Fruit fly (Drosophila melanogaster) whole organism, embryonic: Measurements from ENCODE around the gene Rab3GAP1.

Experiments
- B-H2 ChIP-seq: fragments of 200-800 bp; sonication (Bioruptor generic); optimal IDR thresholded peaks from 2 replicates; lab custom pipeline; 2018; ENCODE audit warnings: missing biosample characterization, mild to moderate bottlenecking, missing genetic modification characterization
- BEAF-32 ChIP-seq: fragments of 200-800 bp; sonication (Bioruptor generic); optimal IDR thresholded peaks from 3 replicates; lab custom pipeline; 2017; ENCODE audit warnings: missing biosample characterization, missing genetic modification characterization, mild to moderate bottlenecking, moderate library complexity, missing genetic modification reagents
- CG10321 ChIP-seq: fragments of 200-800 bp; sonication (Bioruptor generic); IDR thresholded peaks from 2 replicates; pipeline ENCODE4 v1.3.6; 2022; ENCODE audit warnings: missing biosample characterization, missing genetic modification characterization
- CG10462 ChIP-seq: fragments of 200-800 bp; sonication (Bioruptor generic); optimal IDR thresholded peaks from 2 replicates; lab custom pipeline; 2016; ENCODE audit warnings: missing biosample characterization, missing genetic modification characterization
- CG12071 ChIP-seq: fragments of 200-800 bp; sonication (Bioruptor generic); optimal IDR thresholded peaks from 3 replicates; lab custom pipeline; 2018; ENCODE audit warnings: missing biosample characterization, mild to moderate bottlenecking, missing genetic modification characterization
- CG1233 ChIP-seq: fragments of 200-800 bp; sonication (Bioruptor generic); optimal IDR thresholded peaks from 4 replicates; lab custom pipeline; 2018; ENCODE audit warnings: missing biosample characterization, mild to moderate bottlenecking, missing genetic modification characterization
- CG12744 ChIP-seq: fragments of 200-800 bp; sonication (Bioruptor generic); optimal IDR thresholded peaks from 2 replicates; lab custom pipeline; 2016; ENCODE audit warnings: missing biosample characterization, missing genetic modification characterization
- CG12769 ChIP-seq: fragments of 200-800 bp; sonication (Bioruptor generic); optimal IDR thresholded peaks from 2 replicates; lab custom pipeline; 2019; ENCODE audit warnings: missing biosample characterization, mild to moderate bottlenecking, missing genetic modification characterization, moderate library complexity
- CG13424 ChIP-seq: fragments of 200-800 bp; sonication (Bioruptor generic); optimal IDR thresholded peaks from 2 replicates; lab custom pipeline; 2019; ENCODE audit warnings: missing biosample characterization, mild to moderate bottlenecking, missing genetic modification characterization, moderate library complexity
- CG30403 ChIP-seq: fragments of 200-800 bp; sonication (Bioruptor generic); optimal IDR thresholded peaks from 3 replicates; lab custom pipeline; 2016; ENCODE audit warnings: missing biosample characterization, missing genetic modification characterization
- CG31365 ChIP-seq: fragments of 200-800 bp; sonication (Bioruptor generic); optimal IDR thresholded peaks from 2 replicates; lab custom pipeline; 2018; ENCODE audit warnings: missing biosample characterization, mild to moderate bottlenecking, missing genetic modification characterization
- CG32772 ChIP-seq: fragments of 200-800 bp; sonication (Bioruptor generic); IDR thresholded peaks from 2 replicates; pipeline ENCODE4 v1.3.6; 2022; ENCODE audit warnings: missing biosample characterization, missing genetic modification characterization
- CG33557 ChIP-seq: fragments of 200-800 bp; sonication (Bioruptor generic); optimal IDR thresholded peaks from 2 replicates; lab custom pipeline; 2019; ENCODE audit warnings: missing biosample characterization, mild to moderate bottlenecking, missing genetic modification characterization, moderate library complexity
- CG6654 ChIP-seq: fragments of 200-800 bp; sonication (Bioruptor generic); optimal IDR thresholded peaks from 2 replicates; lab custom pipeline; 2017; ENCODE audit warnings: missing biosample characterization, mild to moderate bottlenecking, missing genetic modification characterization
- CG6683 ChIP-seq: fragments of 200-800 bp; sonication (Bioruptor generic); optimal IDR thresholded peaks from 2 replicates; lab custom pipeline; 2017; ENCODE audit warnings: missing biosample characterization, mild to moderate bottlenecking, missing genetic modification characterization, missing genetic modification reagents
- CG6813 ChIP-seq: fragments of 200-800 bp; sonication (Bioruptor generic); optimal IDR thresholded peaks from 2 replicates; lab custom pipeline; 2017; ENCODE audit warnings: missing biosample characterization, missing genetic modification characterization, mild to moderate bottlenecking, moderate library complexity, missing genetic modification reagents
- CG6854 ChIP-seq: fragments of 200-800 bp; sonication (Bioruptor generic); optimal IDR thresholded peaks from 3 replicates; lab custom pipeline; 2017; ENCODE audit warnings: missing biosample characterization, mild to moderate bottlenecking, missing genetic modification characterization
- CG7556 ChIP-seq: fragments of 200-800 bp; sonication (Bioruptor generic); optimal IDR thresholded peaks from 2 replicates; lab custom pipeline; 2017; ENCODE audit warnings: missing biosample characterization, mild to moderate bottlenecking, missing genetic modification characterization
- CG8089 ChIP-seq: fragments of 200-800 bp; sonication (Bioruptor generic); optimal IDR thresholded peaks from 3 replicates; lab custom pipeline; 2016; ENCODE audit warnings: missing biosample characterization, missing genetic modification characterization
- D19B ChIP-seq: fragments of 200-800 bp; sonication (Bioruptor generic); optimal IDR thresholded peaks from 2 replicates; lab custom pipeline; 2017; ENCODE audit warnings: missing biosample characterization, mild to moderate bottlenecking, missing genetic modification characterization
- Dad ChIP-seq: fragments of 200-800 bp; sonication (Bioruptor generic); optimal IDR thresholded peaks from 3 replicates; lab custom pipeline; 2016; ENCODE audit warnings: missing biosample characterization, missing genetic modification characterization
- Dbx ChIP-seq: fragments of 200-800 bp; sonication (Bioruptor generic); IDR thresholded peaks from 3 replicates; pipeline ENCODE4 v1.3.6; 2022; ENCODE audit warnings: missing biosample characterization, missing genetic modification characterization
- E2f1 ChIP-seq: fragments of 200-800 bp; sonication (Bioruptor generic); IDR thresholded peaks from 2 replicates; pipeline ENCODE4 v1.3.6; 2022; ENCODE audit warnings: missing biosample characterization, missing genetic modification characterization
- E2f2 ChIP-seq: fragments of 200-800 bp; sonication (Bioruptor generic); IDR thresholded peaks from 2 replicates; pipeline ENCODE4 v1.3.6; 2022; ENCODE audit warnings: missing biosample characterization, missing genetic modification characterization
- Fer1 ChIP-seq: fragments of 200-800 bp; sonication (Bioruptor generic); optimal IDR thresholded peaks from 2 replicates; lab custom pipeline; 2017; ENCODE audit warnings: missing biosample characterization, mild to moderate bottlenecking, missing genetic modification characterization
- Hr39 ChIP-seq: fragments of >200 bp; optimal IDR thresholded peaks from 2 replicates; lab custom pipeline; 2017
- NK7.1 ChIP-seq: fragments of 200-800 bp; sonication (Bioruptor generic); optimal IDR thresholded peaks from 3 replicates; lab custom pipeline; 2016; ENCODE audit warnings: missing biosample characterization, missing genetic modification characterization
- Nf-YA ChIP-seq: fragments of 200-800 bp; sonication (Bioruptor generic); IDR thresholded peaks from 2 replicates; pipeline ENCODE4 v1.3.6; 2022; ENCODE audit warnings: missing biosample characterization, missing genetic modification characterization
- Ravus ChIP-seq: fragments of 200-800 bp; sonication (Bioruptor generic); IDR thresholded peaks from 2 replicates; pipeline ENCODE4 v1.3.6; 2022; ENCODE audit warnings: missing biosample characterization, missing genetic modification characterization
- Sox102F ChIP-seq: fragments of 200-800 bp; sonication (Bioruptor generic); optimal IDR thresholded peaks from 2 replicates; lab custom pipeline; 2018; ENCODE audit warnings: missing biosample characterization, mild to moderate bottlenecking, missing genetic modification characterization, moderate library complexity
- YL-1 ChIP-seq: fragments of 200-800 bp; sonication (Bioruptor generic); optimal IDR thresholded peaks from 3 replicates; lab custom pipeline; 2017; ENCODE audit warnings: missing biosample characterization, mild to moderate bottlenecking, missing genetic modification characterization
- ase ChIP-seq: fragments of 200-800 bp; sonication (Bioruptor generic); IDR thresholded peaks from 3 replicates; pipeline ENCODE4 v1.3.6; 2022; ENCODE audit warnings: missing biosample characterization, missing genetic modification characterization
- bbx ChIP-seq: fragments of 200-800 bp; sonication (Bioruptor generic); IDR thresholded peaks from 2 replicates; pipeline ENCODE4 v1.3.6; 2022; ENCODE audit warnings: missing biosample characterization, missing genetic modification characterization; ENCODE audit not compliant: partially characterized antibody
- bcd ChIP-seq: fragments of 200-800 bp; sonication (Bioruptor generic); optimal IDR thresholded peaks from 2 replicates; lab custom pipeline; 2017; ENCODE audit warnings: missing biosample characterization, mild to moderate bottlenecking, missing genetic modification characterization
- caup ChIP-seq: fragments of 200-800 bp; sonication (Bioruptor generic); optimal IDR thresholded peaks from 3 replicates; lab custom pipeline; 2017; ENCODE audit warnings: missing biosample characterization, mild to moderate bottlenecking, missing genetic modification characterization, moderate library complexity; ENCODE audit not compliant: severe bottlenecking
- cg ChIP-seq: fragments of 200-800 bp; sonication (Bioruptor generic); optimal IDR thresholded peaks from 3 replicates; lab custom pipeline; 2019; ENCODE audit warnings: missing biosample characterization, mild to moderate bottlenecking, missing genetic modification characterization, moderate library complexity
- chif ChIP-seq, 2 experiments: fragments of 200-800 bp; sonication (Bioruptor generic); optimal IDR thresholded peaks; 3 replicates each; lab custom pipeline; 2016; ENCODE audit warnings: missing biosample characterization in 2 of 2, missing genetic modification characterization in 2 of 2
- dysf ChIP-seq: fragments of 200-800 bp; sonication (Bioruptor generic); IDR thresholded peaks from 3 replicates; pipeline ENCODE4 v1.3.6; 2022; ENCODE audit warnings: missing biosample characterization, missing genetic modification characterization
- gem ChIP-seq: fragments of 200-800 bp; sonication (Bioruptor generic); optimal IDR thresholded peaks from 2 replicates; lab custom pipeline; 2019; ENCODE audit warnings: missing biosample characterization, mild to moderate bottlenecking, missing genetic modification characterization, moderate library complexity
- her ChIP-seq: fragments of 200-800 bp; sonication (Bioruptor generic); optimal IDR thresholded peaks from 2 replicates; lab custom pipeline; 2016; ENCODE audit warnings: missing biosample characterization, missing genetic modification characterization
- insv ChIP-seq, 2 experiments: fragments of 200-800 bp; sonication (Bioruptor generic); optimal IDR thresholded peaks; 3 replicates each; lab custom pipeline; 2016 to 2018; ENCODE audit warnings: missing biosample characterization in 2 of 2, missing genetic modification characterization in 2 of 2
- mirr ChIP-seq: fragments of 200-800 bp; sonication (Bioruptor generic); optimal IDR thresholded peaks from 3 replicates; lab custom pipeline; 2018; ENCODE audit warnings: missing biosample characterization, mild to moderate bottlenecking, missing genetic modification characterization
- pan ChIP-seq, 4 experiments: fragments of >200 bp in 3 of 4; fragments of 200-800 bp in 1 of 4; sonication (Bioruptor generic) in 1 of 4; optimal IDR thresholded peaks in 3 of 4; IDR thresholded peaks in 1 of 4; 2 replicates each; pipeline versions ENCODE4 v1.3.6 to Lab custom; 2017 to 2022; ENCODE audit warnings: missing biosample characterization in 2 of 4, missing genetic modification characterization in 2 of 4, mixed read lengths in 1 of 4
- pfk ChIP-seq: fragments of 200-800 bp; sonication (Bioruptor generic); optimal IDR thresholded peaks from 2 replicates; lab custom pipeline; 2018; ENCODE audit warnings: missing biosample characterization, mild to moderate bottlenecking, missing genetic modification characterization, moderate library complexity
- prd ChIP-seq, 3 experiments: fragments of >200 bp in 2 of 3; fragments of 200-800 bp in 1 of 3; sonication (Bioruptor generic) in 1 of 3; optimal IDR thresholded peaks in 2 of 3; IDR thresholded peaks in 1 of 3; 2 replicates in 2 of 3; 3 replicates in 1 of 3; pipeline versions ENCODE4 v1.3.6 to Lab custom; 2017 to 2022; ENCODE audit warnings: missing biosample characterization in 1 of 3, missing genetic modification characterization in 1 of 3
- sob ChIP-seq: fragments of 200-800 bp; sonication (Bioruptor generic); IDR thresholded peaks from 2 replicates; pipeline ENCODE4 v1.3.6; 2022; ENCODE audit warnings: missing biosample characterization, missing genetic modification characterization
- tio ChIP-seq: fragments of 200-800 bp; sonication (Bioruptor generic); optimal IDR thresholded peaks from 2 replicates; lab custom pipeline; 2017; ENCODE audit warnings: missing biosample characterization, missing genetic modification characterization, inconsistent platforms
- tx ChIP-seq: fragments of 200-800 bp; sonication (Bioruptor generic); optimal IDR thresholded peaks from 2 replicates; lab custom pipeline; 2016; ENCODE audit warnings: missing biosample characterization, missing genetic modification characterization

The Rab3GAP1 gene

dm6 chr2L:1627824-1628501 lies 17.0 kb upstream of the Rab3GAP1 start (continued):
- no peak for TF ChIP-seq CG10462
- TF ChIP-seq mirr = peak; percentile 95
- no peak for TF ChIP-seq CG6654 (GFP tag; lab: Kevin White, UChicago)
- no peak for TF ChIP-seq CG31365 (tag; lab: Kevin White, UChicago)
- peak; percentile 14 for TF ChIP-seq CG6813 (GFP tag; lab: Kevin White, UChicago)
- no peak for TF ChIP-seq BEAF-32
- TF ChIP-seq CG12744 (GFP tag; lab: Kevin White, UChicago) = peak; percentile 19
- peak; percentile 23 for TF ChIP-seq B-H2 (GFP tag; lab: Kevin White, UChicago)
- TF ChIP-seq Sox102F (GFP tag; lab: Kevin White, UChicago) = peak; percentile 48
- TF ChIP-seq Ravus (GFP tag; lab: Robert Waterston, UW) = no peak
- TF ChIP-seq Nf-YA (GFP tag; lab: Robert Waterston, UW) = no peak
- TF ChIP-seq CG12769 (tag; lab: Kevin White, UChicago) = peak; percentile 77
- TF ChIP-seq Dbx (GFP tag; lab: Robert Waterston, UW) = peak; percentile 83
- TF ChIP-seq caup (GFP tag; lab: Kevin White, UChicago) = peak; percentile 59
- peak; percentile 28; the same call in 1 of the 2 replicates for TF ChIP-seq E2f2 (GFP tag; lab: Robert Waterston, UW)
- peak; percentile 75 for TF ChIP-seq gem (tag; lab: Kevin White, UChicago)
- peak; percentile 19 for TF ChIP-seq CG6854 (GFP tag; lab: Kevin White, UChicago)
- TF ChIP-seq CG8089 (GFP tag; lab: Kevin White, UChicago) = peak; percentile 10
- TF ChIP-seq pan (optimal IDR thresholded peaks at IDR 0.05; lab: Kevin White, UChicago) = no peak
- TF ChIP-seq pan (GFP tag; optimal IDR thresholded peaks at IDR 0.05 in 1 of 2, IDR thresholded peaks at IDR 0.05 in 1 of 2) = peak in 1 of 2 experiments; percentile 67
- no peak for TF ChIP-seq Hr39
- peak; percentile 17 for TF ChIP-seq CG13424 (tag; lab: Kevin White, UChicago)
- TF ChIP-seq CG12071 (GFP tag; lab: Kevin White, UChicago) = peak; percentile 63
- 0 out of 3 replicates have a peak, but pooled peaks have one; percentile 4 for TF ChIP-seq ase (GFP tag; lab: Robert Waterston, UW)
- TF ChIP-seq tx (GFP tag; lab: Kevin White, UChicago) = peak; percentile 46
- TF ChIP-seq CG7556 = peak; percentile 75
- TF ChIP-seq her (GFP tag; lab: Kevin White, UChicago) = peak; percentile 48
- TF ChIP-seq bbx (GFP tag; lab: Robert Waterston, UW) = no peak
- no peak for TF ChIP-seq prd (optimal IDR thresholded peaks at IDR 0.05; lab: Kevin White, UChicago)
- peak; percentile 59; the same call in 1 of the 3 replicates for TF ChIP-seq prd (GFP tag; IDR thresholded peaks at IDR 0.05; lab: Robert Waterston, UW)
- TF ChIP-seq YL-1 (GFP tag; lab: Kevin White, UChicago) = no peak
- TF ChIP-seq insv (GFP tag; optimal IDR thresholded peaks at IDR 0.05; lab: Kevin White, UChicago) = no peak
- TF ChIP-seq E2f1 = peak; percentile 32
- peak; percentile 70 for TF ChIP-seq dysf (GFP tag; lab: Robert Waterston, UW)
- TF ChIP-seq CG1233 (GFP tag; lab: Kevin White, UChicago) = no peak
- TF ChIP-seq bcd (GFP tag; lab: Kevin White, UChicago) = peak; percentile 53
- peak; percentile 14; the same call in 1 of the 2 replicates for TF ChIP-seq CG32772 (GFP tag; lab: Robert Waterston, UW)
- peak in 1 of 2 experiments; percentile 37 for TF ChIP-seq chif (GFP tag; optimal IDR thresholded peaks at IDR 0.05; lab: Kevin White, UChicago)
- 0 out of 2 replicates have a peak, but pooled peaks have one; percentile 44 for TF ChIP-seq sob
- TF ChIP-seq CG33557 (GFP tag; lab: Kevin White, UChicago) = no peak
- TF ChIP-seq CG6683 (GFP tag; lab: Kevin White, UChicago) = peak; percentile 4
- peak; percentile 47 for TF ChIP-seq tio
- peak; percentile 19 for TF ChIP-seq NK7.1 (GFP tag; lab: Kevin White, UChicago)
- TF ChIP-seq Fer1 (GFP tag; lab: Kevin White, UChicago) = peak; percentile 69
- peak; percentile 78 for TF ChIP-seq cg (GFP tag; lab: Kevin White, UChicago)
- TF ChIP-seq CG10321 (GFP tag; lab: Robert Waterston, UW) = peak; percentile 84
- TF ChIP-seq Dad (GFP tag; lab: Kevin White, UChicago) = no peak
- TF ChIP-seq D19B (GFP tag; lab: Kevin White, UChicago) = peak; percentile 80
- no peak for TF ChIP-seq pfk (GFP tag; lab: Kevin White, UChicago)
- TF ChIP-seq CG30403 (GFP tag; lab: Kevin White, UChicago) = peak; percentile 56
